Worm (Caenorhabditis elegans) whole organism, midembryonic: ENCODE data around the gene ubc-21.

Experiments used
- flt-1 ChIP-seq: fragments of 200-800 bp; sonication (Bioruptor generic); IDR thresholded peaks from 2 replicates; pipeline ENCODE4 v1.3.6; 2022; ENCODE audit warnings: missing genetic modification characterization, missing compliant biosample characterization
- med-1 ChIP-seq: sonication (generic microtip); optimal IDR thresholded peaks from 2 replicates; lab custom pipeline; 2017; ENCODE audit warnings: missing genetic modification characterization, mild to moderate bottlenecking, missing compliant biosample characterization, antibody characterized with exemption, missing genetic modification reagents; ENCODE audit not compliant: insufficient read depth
- ref-1 ChIP-seq: fragments of 200-800 bp; sonication (Bioruptor generic); conservative IDR thresholded peaks from 2 replicates; pipeline ENCODE4 v1.3.6; 2022; ENCODE audit warnings: missing genetic modification reagents, missing genetic modification characterization, missing compliant biosample characterization
- tab-1 ChIP-seq: fragments of 200-800 bp; sonication (Bioruptor generic); IDR thresholded peaks from 2 replicates; pipeline ENCODE4 v1.3.6; 2022; ENCODE audit warnings: missing genetic modification characterization, missing compliant biosample characterization
- ztf-23 ChIP-seq: fragments of 200-800 bp; sonication (Bioruptor generic); IDR thresholded peaks from 2 replicates; pipeline ENCODE4 v1.3.6; 2022; ENCODE audit warnings: missing genetic modification reagents, missing genetic modification characterization, missing compliant biosample characterization

DNA sequence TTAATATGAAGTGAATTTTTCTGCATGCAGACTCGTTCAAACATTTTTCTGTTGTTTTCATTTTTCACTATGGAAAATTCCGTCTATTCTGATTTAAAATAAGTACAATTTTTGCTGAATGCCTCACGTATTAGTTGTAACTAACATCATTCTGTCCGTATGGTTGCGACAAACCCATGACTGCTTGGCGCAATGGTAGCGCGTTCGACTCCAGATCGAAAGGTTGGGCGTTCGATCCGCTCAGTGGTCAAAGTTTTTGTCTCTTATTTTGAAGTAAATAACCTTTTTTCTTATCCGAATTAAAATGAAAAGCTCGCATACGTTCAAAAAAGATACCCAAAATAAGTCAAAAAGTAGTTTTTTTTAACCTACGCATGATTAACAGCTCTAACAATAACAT lies 7.7 kb downstream of the ubc-21 start:
- no peak for TF ChIP-seq flt-1 (GFP tag; lab: Robert Waterston, UW)
- TF ChIP-seq ztf-23 (GFP tag; lab: Robert Waterston, UW), result no peak
- TF ChIP-seq tab-1 (GFP tag; lab: Robert Waterston, UW), result no peak
- TF ChIP-seq med-1 (GFP tag; lab: Kevin White, UChicago), result no peak
- no peak for TF ChIP-seq ref-1
